Fruit fly (Drosophila melanogaster): ENCODE measurements around the gene Mpc1.

The Mpc1 gene

dm6 chr3R:18899123-18899522 is 29.3 kb downstream of the Mpc1 start, which contains the start of gene Rh2:
Gene Rh2 (plus strand): TSS chr3R:18899423.
- TF ChIP-seq acj6 (GFP tag; optimal IDR thresholded peaks at IDR 0.05) (no peak), Sox15 (GFP tag; optimal IDR thresholded peaks at IDR 0.05) (no peak), CG31627 (GFP tag; optimal IDR thresholded peaks at IDR 0.05) (no peak), topi (GFP tag; optimal IDR thresholded peaks at IDR 0.05) (no peak), CG4318 (GFP tag; optimal IDR thresholded peaks at IDR 0.05) (no peak), salr (GFP tag; optimal IDR thresholded peaks at IDR 0.05) (no peak), CG6163 (GFP tag; IDR thresholded peaks at IDR 0.05) (no peak), CG3919 (GFP tag; optimal IDR thresholded peaks at IDR 0.05) (no peak), Ets96B (tag; optimal IDR thresholded peaks at IDR 0.05) (no peak), Smox (GFP tag; optimal IDR thresholded peaks at IDR 0.05) (no peak), dac (GFP tag; optimal IDR thresholded peaks at IDR 0.05) (no peak), OdsH (GFP tag; optimal IDR thresholded peaks at IDR 0.05) (no peak), CG8319 (GFP tag; optimal IDR thresholded peaks at IDR 0.05) (no peak), CG10669 (GFP tag; optimal IDR thresholded peaks at IDR 0.05) (no peak), Hr38 (GFP tag; optimal IDR thresholded peaks at IDR 0.05) (no peak), Met (GFP tag; optimal IDR thresholded peaks at IDR 0.05) (no peak), Eip93F (GFP tag; optimal IDR thresholded peaks at IDR 0.05) (no peak), CG9139 (GFP tag; optimal IDR thresholded peaks at IDR 0.05) (no peak), CG6854 (GFP tag; optimal IDR thresholded peaks at IDR 0.05) (no peak), CG16779 (tag; optimal IDR thresholded peaks at IDR 0.05) (no peak)

dm6 chr3R:18897821-18898220 is 30.6 kb downstream of the Mpc1 start, which contains the start of gene CG14297:
Gene CG14297 (plus strand): TSS chr3R:18898121.
- no peak for TF ChIP-seq spab (GFP tag; optimal IDR thresholded peaks at IDR 0.05)
- no peak for TF ChIP-seq CG7368 (GFP tag; optimal IDR thresholded peaks at IDR 0.05)
- no peak for TF ChIP-seq lz (GFP tag; optimal IDR thresholded peaks at IDR 0.05)
- no peak for TF ChIP-seq CG6792 (GFP tag; optimal IDR thresholded peaks at IDR 0.05)
- no peak for TF ChIP-seq CG8319 (GFP tag; optimal IDR thresholded peaks at IDR 0.05)
- no peak for TF ChIP-seq dac (GFP tag; optimal IDR thresholded peaks at IDR 0.05)
- TF ChIP-seq CG6276 (GFP tag; optimal IDR thresholded peaks at IDR 0.05): no peak
- TF ChIP-seq CG11294 (GFP tag; IDR thresholded peaks at IDR 0.05): no peak
- TF ChIP-seq eg (GFP tag; IDR thresholded peaks at IDR 0.05): no peak
- no peak for TF ChIP-seq pdm3 (GFP tag; optimal IDR thresholded peaks at IDR 0.05)
- no peak for TF ChIP-seq Sox15 (GFP tag; optimal IDR thresholded peaks at IDR 0.05)
- no peak for TF ChIP-seq Eip78C (GFP tag)
- TF ChIP-seq CG9139 (GFP tag; optimal IDR thresholded peaks at IDR 0.05): no peak
- no peak for TF ChIP-seq CG3919 (GFP tag; optimal IDR thresholded peaks at IDR 0.05)
- TF ChIP-seq Hr38 (GFP tag; optimal IDR thresholded peaks at IDR 0.05): no peak
- TF ChIP-seq CG6163 (GFP tag; IDR thresholded peaks at IDR 0.05): no peak
- no peak for TF ChIP-seq CG10669 (GFP tag; optimal IDR thresholded peaks at IDR 0.05)
- no peak for TF ChIP-seq Hr4 (GFP tag; optimal IDR thresholded peaks at IDR 0.05)

- TF ChIP-seq dsx (GFP tag; optimal IDR thresholded peaks at IDR 0.05; ENCODE audit: poor library complexity, severe bottlenecking): no peak
- TF ChIP-seq CG4318 (GFP tag; optimal IDR thresholded peaks at IDR 0.05): no peak
- peak; percentile 26 for TF ChIP-seq svp (GFP tag)
Measured at dm6 chr3R:18895227-18895626, 33.2 kb downstream of the Mpc1 start.

Data from whole organism, prepupa.